Fruit fly (Drosophila melanogaster) whole organism, wandering third instar larva: ENCODE results near the gene CG44195.

Experiments used
- Abd-B ChIP-seq: fragments of >200 bp; optimal IDR thresholded peaks from 2 replicates; lab custom pipeline; 2017; ENCODE audit warnings: missing biosample characterization, missing genetic modification characterization
- CG9705 ChIP-seq: fragments of 200-800 bp; sonication (Bioruptor generic); optimal IDR thresholded peaks from 2 replicates; lab custom pipeline; 2018; ENCODE audit warnings: missing biosample characterization, mild to moderate bottlenecking, missing genetic modification characterization
- Dfd ChIP-seq: fragments of >200 bp; optimal IDR thresholded peaks from 2 replicates; lab custom pipeline; 2017; ENCODE audit warnings: missing biosample characterization, missing genetic modification characterization
- GATAd ChIP-seq: sonication (Bioruptor generic); optimal IDR thresholded peaks from 2 replicates; lab custom pipeline; 2016; ENCODE audit warnings: missing biosample characterization, missing genetic modification characterization
- Hr83 ChIP-seq: fragments of 200-300 bp; sonication (Bioruptor generic); optimal IDR thresholded peaks from 2 replicates; lab custom pipeline; 2016; ENCODE audit warnings: missing biosample characterization, mild to moderate bottlenecking, missing genetic modification characterization, moderate library complexity; ENCODE audit not compliant: poor library complexity, severe bottlenecking
- Jra ChIP-seq: sonication (Bioruptor generic); optimal IDR thresholded peaks from 2 replicates; lab custom pipeline; 2016; ENCODE audit warnings: missing biosample characterization, missing genetic modification characterization
- Myc ChIP-seq: fragments of >200 bp; optimal IDR thresholded peaks from 2 replicates; lab custom pipeline; 2017
- N ChIP-seq: fragments of >200 bp; optimal IDR thresholded peaks from 2 replicates; lab custom pipeline; 2018; ENCODE audit warnings: missing biosample characterization, missing external identifiers, missing genetic modification characterization
- Rel ChIP-seq, 2 experiments: fragments of 200-800 bp; sonication (Bioruptor generic) in 1 of 2; optimal IDR thresholded peaks; 2 replicates in 1 of 2; 3 replicates in 1 of 2; lab custom pipeline; 2016 to 2019; ENCODE audit warnings: mild to moderate bottlenecking in 2 of 2, missing biosample characterization in 2 of 2, missing genetic modification characterization in 2 of 2, moderate library complexity in 1 of 2
- Sp1 ChIP-seq: fragments of 200-800 bp; sonication (Bioruptor generic); optimal IDR thresholded peaks from 3 replicates; lab custom pipeline; 2019; ENCODE audit warnings: missing biosample characterization, mild to moderate bottlenecking, missing genetic modification characterization, moderate library complexity
- Vsx2 ChIP-seq: fragments of 200-300, 225-300 bp; sonication (Bioruptor generic); optimal IDR thresholded peaks from 2 replicates; lab custom pipeline; 2018; ENCODE audit warnings: missing biosample characterization, missing genetic modification characterization; ENCODE audit not compliant: partially characterized antibody
- br ChIP-seq: fragments of 200-800 bp; sonication (Bioruptor generic); optimal IDR thresholded peaks from 2 replicates; lab custom pipeline; 2016; ENCODE audit warnings: missing biosample characterization, missing genetic modification characterization
- brk ChIP-seq: fragments of 200-800 bp; sonication (Bioruptor generic); optimal IDR thresholded peaks from 2 replicates; lab custom pipeline; 2016; ENCODE audit warnings: missing biosample characterization, mild to moderate bottlenecking, missing genetic modification characterization
- dl ChIP-seq, 2 experiments: fragments of 175-275, 200-275 bp in 1 of 2; fragments of 200-275 bp in 1 of 2; sonication (Bioruptor generic); optimal IDR thresholded peaks; lab custom pipeline; 2018; ENCODE audit warnings: mild to moderate bottlenecking in 2 of 2, missing biosample characterization in 2 of 2, missing genetic modification characterization in 2 of 2, moderate library complexity in 2 of 2; ENCODE audit not compliant: partially characterized antibody in 2 of 2, insufficient read depth in 1 of 2
- dmrt93B ChIP-seq: fragments of 200-800 bp; sonication (Bioruptor generic); optimal IDR thresholded peaks from 2 replicates; lab custom pipeline; 2018; ENCODE audit warnings: missing biosample characterization, mild to moderate bottlenecking, missing genetic modification characterization
- dsf ChIP-seq: sonication (Bioruptor generic); optimal IDR thresholded peaks from 2 replicates; lab custom pipeline; 2016; ENCODE audit warnings: missing biosample characterization, missing genetic modification characterization, borderline replicate concordance
- ey ChIP-seq: fragments of 200-800 bp; sonication (Bioruptor generic); optimal IDR thresholded peaks from 2 replicates; lab custom pipeline; 2016; ENCODE audit warnings: missing biosample characterization, missing genetic modification characterization
- foxo ChIP-seq, 2 experiments: fragments of 200-800 bp; sonication (Bioruptor generic); optimal IDR thresholded peaks; 2 replicates in 1 of 2; 3 replicates in 1 of 2; lab custom pipeline; 2016 to 2017; ENCODE audit warnings: missing biosample characterization in 2 of 2, missing genetic modification characterization in 2 of 2
- fru ChIP-seq: fragments of 200-800 bp; sonication (Bioruptor generic); optimal IDR thresholded peaks from 3 replicates; lab custom pipeline; 2016; ENCODE audit warnings: missing biosample characterization, mild to moderate bottlenecking, missing genetic modification characterization
- jim ChIP-seq: fragments of 175-275, 200-325 bp; sonication (Bioruptor generic); optimal IDR thresholded peaks from 2 replicates; lab custom pipeline; 2016; ENCODE audit warnings: missing biosample characterization, mild to moderate bottlenecking, missing genetic modification characterization
- pan ChIP-seq: fragments of >200 bp; optimal IDR thresholded peaks from 2 replicates; lab custom pipeline; 2017
- psq ChIP-seq: fragments of 200-800 bp; sonication (Bioruptor generic); optimal IDR thresholded peaks from 3 replicates; lab custom pipeline; 2017; ENCODE audit warnings: missing biosample characterization, mild to moderate bottlenecking, missing genetic modification characterization, moderate library complexity
- rgr ChIP-seq: fragments of 200-800 bp; sonication (Bioruptor generic); optimal IDR thresholded peaks from 3 replicates; lab custom pipeline; 2016; ENCODE audit warnings: missing biosample characterization, mild to moderate bottlenecking, missing genetic modification characterization
- sage ChIP-seq: fragments of 200-800 bp; sonication (Bioruptor generic); optimal IDR thresholded peaks from 2 replicates; lab custom pipeline; 2016; ENCODE audit warnings: missing biosample characterization, mild to moderate bottlenecking, missing genetic modification characterization
- tai ChIP-seq: sonication (Bioruptor generic); optimal IDR thresholded peaks from 2 replicates; lab custom pipeline; 2016; ENCODE audit warnings: missing biosample characterization, missing genetic modification characterization
- usp ChIP-seq: fragments of >200 bp; optimal IDR thresholded peaks from 2 replicates; lab custom pipeline; 2017; ENCODE audit warnings: missing biosample characterization, missing genetic modification characterization
- woc ChIP-seq: sonication (Bioruptor generic); optimal IDR thresholded peaks from 2 replicates; lab custom pipeline; 2016; ENCODE audit warnings: missing biosample characterization, mild to moderate bottlenecking, missing genetic modification characterization

CG44195 gene

dm6 chr3L:7695554-7695953 lies at the start of gene CG44195:
Gene CG44195 (minus strand): TSS chr3L:7695654.
- no peak for TF ChIP-seq Abd-B (GFP tag; lab: Kevin White, UChicago)
- TF ChIP-seq GATAd (GFP tag; lab: Kevin White, UChicago): no peak
- no peak for TF ChIP-seq usp (GFP tag; lab: Kevin White, UChicago)
- TF ChIP-seq Hr83 (GFP tag; lab: Kevin White, UChicago): no peak
- TF ChIP-seq Dfd (GFP tag; lab: Kevin White, UChicago): no peak
- TF ChIP-seq fru (GFP tag; lab: Kevin White, UChicago): no peak
- no peak for TF ChIP-seq Sp1 (GFP tag; lab: Kevin White, UChicago)
- TF ChIP-seq ey (GFP tag; lab: Kevin White, UChicago): no peak
- TF ChIP-seq CG9705 (GFP tag; lab: Kevin White, UChicago): no peak
- no peak for TF ChIP-seq rgr (GFP tag; lab: Kevin White, UChicago)
- TF ChIP-seq dsf (GFP tag; lab: Kevin White, UChicago): no peak
- no peak for TF ChIP-seq Rel (GFP tag; optimal IDR thresholded peaks at IDR 0.05; lab: Kevin White, UChicago)
- no peak for TF ChIP-seq Rel (tag; optimal IDR thresholded peaks at IDR 0.05; lab: Kevin White, UChicago)
- TF ChIP-seq, all 38 proteins: peak for 0

dm6 chr3L:7743741-7744140 lies 48.3 kb upstream of the CG44195 start:
- TF ChIP-seq sage (GFP tag; lab: Kevin White, UChicago) (no peak), Vsx2 (GFP tag; lab: Kevin White, UChicago) (peak; percentile 13)
- TF ChIP-seq, all 38 proteins: peak for 1

dm6 chr3L:7742941-7743340 lies 47.5 kb upstream of the CG44195 start, which contains the start of gene Snmp2:
Gene Snmp2 (minus strand): TSS chr3L:7743041.
- TF ChIP-seq Jra (GFP tag; lab: Kevin White, UChicago): no peak
- TF ChIP-seq pan (lab: Kevin White, UChicago): no peak
- TF ChIP-seq woc (GFP tag; lab: Kevin White, UChicago): no peak
- TF ChIP-seq dsf (GFP tag; lab: Kevin White, UChicago): no peak
- TF ChIP-seq Vsx2 (GFP tag; lab: Kevin White, UChicago): no peak
- TF ChIP-seq jim (GFP tag; lab: Kevin White, UChicago): no peak
- TF ChIP-seq dmrt93B (GFP tag; lab: Kevin White, UChicago): no peak
- TF ChIP-seq tai (GFP tag; lab: Kevin White, UChicago): no peak

dm6 chr3L:7741953-7742352 lies 46.5 kb upstream of the CG44195 start:
- TF ChIP-seq pan (lab: Kevin White, UChicago) (no peak), brk (GFP tag; lab: Kevin White, UChicago) (no peak), Rel (GFP tag; optimal IDR thresholded peaks at IDR 0.05; lab: Kevin White, UChicago) (no peak), Rel (tag; optimal IDR thresholded peaks at IDR 0.05; lab: Kevin White, UChicago) (no peak), jim (GFP tag; lab: Kevin White, UChicago) (peak; percentile 3)

- TF ChIP-seq ey (GFP tag; lab: Kevin White, UChicago) (no peak), Myc (peak; percentile 37), psq (GFP tag; lab: Kevin White, UChicago) (no peak), rgr (GFP tag; lab: Kevin White, UChicago) (no peak)
Measured at dm6 chr3L:7732141-7732748, 36.8 kb upstream of the CG44195 start, which contains the start of gene CG8492. Gene CG8492 (minus strand): TSS chr3L:7732191.

dm6 chr3L:7726690-7727089 lies 31.2 kb upstream of the CG44195 start:
- TF ChIP-seq foxo (GFP tag; optimal IDR thresholded peaks at IDR 0.05; lab: Kevin White, UChicago) (no peak), Dfd (GFP tag; lab: Kevin White, UChicago) (no peak), N (no peak), dl (GFP tag; optimal IDR thresholded peaks at IDR 0.05; lab: Kevin White, UChicago; ENCODE audit: insufficient read depth in 1 of 2, partially characterized antibody in 2 of 2) (no peak), br (GFP tag; lab: Kevin White, UChicago) (no peak), Myc (no peak)
- TF ChIP-seq, all 38 proteins: peak for 0
